Worm (Caenorhabditis elegans): ENCODE results near the gene B0334.10.

The B0334.10 gene

DNA sequence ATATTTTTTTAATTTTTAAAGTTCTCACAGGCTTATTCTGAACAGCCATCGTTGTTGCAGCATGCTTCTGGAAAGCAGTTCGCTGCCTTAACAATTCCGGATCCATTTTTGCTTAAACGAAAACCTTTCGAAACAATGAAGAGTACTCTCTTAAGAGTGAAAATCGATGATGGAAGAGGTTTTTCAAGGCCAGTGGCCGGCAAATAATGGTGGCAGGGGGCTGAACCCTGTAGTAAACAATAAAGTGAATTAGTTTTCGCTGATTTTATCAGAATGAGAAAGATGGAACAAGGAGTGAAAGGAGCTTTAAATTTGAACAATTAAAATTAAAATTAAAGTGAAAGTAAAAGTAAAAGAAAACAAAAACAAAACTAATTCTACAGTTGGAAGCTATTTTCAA is 24.1 kb downstream of the B0334.10 start, which contains the start of gene gtf-2E2:
Gene gtf-2E2 (minus strand): TSS at position 111 of the 400 bp plus-strand sequence.
- TF ChIP-seq nhr-77 (tag; optimal IDR thresholded peaks at IDR 0.05): no peak
- TF ChIP-seq lin-38 (GFP tag; IDR thresholded peaks at IDR 0.05): peak; percentile 18; the same call in 1 of the 2 replicates
- TF ChIP-seq nhr-76 (tag; optimal IDR thresholded peaks at IDR 0.05): no peak
- TF ChIP-seq mes-2 (tag; optimal IDR thresholded peaks at IDR 0.05; ENCODE audit: poor library complexity, severe bottlenecking): peak; percentile 82
- peak in 1 of 2 experiments; percentile 61 for TF ChIP-seq lsy-2 (tag; optimal IDR thresholded peaks at IDR 0.05)
- no peak for TF ChIP-seq snpc-4 (tag; optimal IDR thresholded peaks at IDR 0.05)
- TF ChIP-seq mep-1 (tag; optimal IDR thresholded peaks at IDR 0.05): peak; percentile 20
- TF ChIP-seq tra-1 (GFP tag; IDR thresholded peaks at IDR 0.05): no peak
- no peak for TF ChIP-seq pha-4 (GFP tag; IDR thresholded peaks at IDR 0.05)
- no peak for TF ChIP-seq pha-4 (tag; optimal IDR thresholded peaks at IDR 0.05)
- peak; percentile 6 for TF ChIP-seq hlh-30 (tag; optimal IDR thresholded peaks at IDR 0.05; ENCODE audit: insufficient read depth)
- TF ChIP-seq ceh-28 (tag; optimal IDR thresholded peaks at IDR 0.05): peak; percentile 47
- no peak for TF ChIP-seq egl-43 (GFP tag; IDR thresholded peaks at IDR 0.05)
- no peak for TF ChIP-seq madf-5 (GFP tag; IDR thresholded peaks at IDR 0.05)
- TF ChIP-seq nhr-41 (GFP tag; IDR thresholded peaks at IDR 0.05): no peak
- peak; percentile 34 for TF ChIP-seq dpl-1 (GFP tag; optimal IDR thresholded peaks at IDR 0.05)
- TF ChIP-seq arid-1 (GFP tag; conservative IDR thresholded peaks at IDR 0.05): peak; percentile 42; the same call in 1 of the 2 replicates
- peak; percentile 51 for TF ChIP-seq lin-13 (GFP tag; optimal IDR thresholded peaks at IDR 0.05)
- no peak for TF ChIP-seq dmd-6 (GFP tag; IDR thresholded peaks at IDR 0.05)
- TF ChIP-seq ama-1 (optimal IDR thresholded peaks at IDR 0.05): peak; percentile 32
- no peak for TF ChIP-seq nhr-237 (tag; optimal IDR thresholded peaks at IDR 0.05)
- TF ChIP-seq F26F4.8 (GFP tag; conservative IDR thresholded peaks at IDR 0.05): no peak
- TF ChIP-seq lin-1 (GFP tag; IDR thresholded peaks at IDR 0.05): no peak
- TF ChIP-seq zfp-2 (tag; optimal IDR thresholded peaks at IDR 0.05): no peak
- TF ChIP-seq Y48G9A.11 (GFP tag; IDR thresholded peaks at IDR 0.05): no peak
- no peak for TF ChIP-seq nhr-11 (tag; optimal IDR thresholded peaks at IDR 0.05)
- TF ChIP-seq F44E2.7 (GFP tag; IDR thresholded peaks at IDR 0.05): no peak
- TF ChIP-seq nhr-6 (tag; optimal IDR thresholded peaks at IDR 0.05): peak; percentile 3
- no peak for TF ChIP-seq daf-16 (GFP tag; optimal IDR thresholded peaks at IDR 0.05)
- TF ChIP-seq daf-16 (tag; optimal IDR thresholded peaks at IDR 0.05): peak; percentile 68
- TF ChIP-seq nhr-28 (tag; optimal IDR thresholded peaks at IDR 0.05): peak; percentile 11

DNA sequence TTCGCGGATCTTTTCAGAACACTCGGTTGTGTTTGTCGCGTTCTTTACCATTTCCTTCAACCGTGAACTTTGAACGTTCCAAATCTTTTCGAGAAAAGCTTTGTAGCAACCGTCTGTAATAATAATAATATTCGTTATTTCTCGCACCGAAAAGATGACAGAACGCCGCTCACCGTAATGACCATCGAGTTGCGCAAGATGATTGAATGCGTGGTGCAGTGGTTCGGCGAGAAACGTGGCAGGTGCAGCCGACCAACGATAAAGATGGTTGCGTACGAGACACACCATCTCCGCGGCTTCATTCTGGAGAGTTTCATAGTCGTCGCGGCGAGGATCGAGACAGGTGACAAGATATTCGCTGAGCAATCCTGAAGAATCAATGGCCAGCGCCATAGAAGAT is 24.7 kb downstream of the B0334.10 start:
- TF ChIP-seq pha-4 (GFP tag; IDR thresholded peaks at IDR 0.05) (no peak), pha-4 (tag; optimal IDR thresholded peaks at IDR 0.05) (no peak)

DNA sequence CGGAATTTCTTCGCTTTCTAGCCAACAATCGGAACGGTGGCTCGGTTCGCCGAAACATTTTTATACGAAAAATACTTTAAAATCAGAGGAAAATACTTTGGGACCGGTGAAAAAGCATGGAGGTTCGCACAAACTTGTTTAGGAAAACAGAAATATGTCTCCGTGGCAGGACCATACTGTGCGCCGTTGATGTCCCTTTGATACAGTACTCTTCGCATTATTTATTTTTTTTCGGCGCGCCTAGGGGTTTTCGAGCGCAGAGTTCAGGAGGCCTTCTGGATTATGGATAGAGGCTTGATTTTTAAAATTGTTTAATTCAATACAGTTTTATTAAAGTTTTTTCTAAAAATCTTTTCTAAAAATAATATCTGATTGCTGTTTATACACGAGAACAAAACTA is 26.4 kb downstream of the B0334.10 start, which contains the start of gene F54D5.9:
Gene F54D5.9 (minus strand): TSS at position 115 of the 400 bp plus-strand sequence.
- TF ChIP-seq fos-1 (tag; optimal IDR thresholded peaks at IDR 0.05): no peak
- TF ChIP-seq snpc-4 (tag; optimal IDR thresholded peaks at IDR 0.05): no peak
- TF ChIP-seq ceh-82 (tag; optimal IDR thresholded peaks at IDR 0.05): no peak
- no peak for TF ChIP-seq spr-1 (tag; optimal IDR thresholded peaks at IDR 0.05)
- no peak for TF ChIP-seq ces-1 (GFP tag; optimal IDR thresholded peaks at IDR 0.05)
- TF ChIP-seq hlh-11 (tag; optimal IDR thresholded peaks at IDR 0.05): no peak
- TF ChIP-seq lin-38 (GFP tag; IDR thresholded peaks at IDR 0.05): peak; percentile 14
- no peak for TF ChIP-seq nhr-25 (tag; optimal IDR thresholded peaks at IDR 0.05; ENCODE audit: borderline replicate concordance, insufficient read depth)

Data from whole organism, L4 larva.